Worm (Caenorhabditis elegans): ENCODE results near the gene C35A5.11.

C35A5.11 gene

DNA sequence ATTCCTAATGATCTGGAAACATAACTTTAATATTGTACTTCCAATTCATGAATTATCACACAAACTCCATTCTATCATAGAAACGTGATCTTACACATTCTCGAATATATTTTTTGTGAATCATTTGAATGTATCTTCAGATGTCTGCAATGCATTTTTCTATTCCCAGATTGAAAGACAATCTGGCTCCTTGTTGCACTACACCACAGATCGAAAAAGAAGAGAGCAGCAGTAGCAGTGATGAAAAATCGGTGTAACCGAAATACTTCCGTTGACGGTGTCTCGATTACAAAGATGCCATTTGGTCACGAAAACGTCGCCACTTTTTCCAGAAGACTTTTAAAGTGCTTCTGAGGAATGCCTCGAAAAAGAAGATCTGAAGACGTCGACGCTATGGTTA lies 37.1 kb upstream of the C35A5.11 start, which contains the start of gene degt-1:
Gene degt-1 (plus strand): TSS at position 301 of the 400 bp plus-strand sequence.
- TF ChIP-seq dpff-1 (tag; optimal IDR thresholded peaks at IDR 0.05): no peak
- TF ChIP-seq rec-8 (tag; optimal IDR thresholded peaks at IDR 0.05): no peak
- TF ChIP-seq ztf-3 (GFP tag; optimal IDR thresholded peaks at IDR 0.05): no peak
- no peak for TF ChIP-seq F39B2.1 (GFP tag; IDR thresholded peaks at IDR 0.05)
- no peak for TF ChIP-seq B0261.1 (tag; optimal IDR thresholded peaks at IDR 0.05)
- no peak for TF ChIP-seq cebp-1 (GFP tag; IDR thresholded peaks at IDR 0.05)
- no peak for TF ChIP-seq cebp-1 (tag; optimal IDR thresholded peaks at IDR 0.05)

DNA sequence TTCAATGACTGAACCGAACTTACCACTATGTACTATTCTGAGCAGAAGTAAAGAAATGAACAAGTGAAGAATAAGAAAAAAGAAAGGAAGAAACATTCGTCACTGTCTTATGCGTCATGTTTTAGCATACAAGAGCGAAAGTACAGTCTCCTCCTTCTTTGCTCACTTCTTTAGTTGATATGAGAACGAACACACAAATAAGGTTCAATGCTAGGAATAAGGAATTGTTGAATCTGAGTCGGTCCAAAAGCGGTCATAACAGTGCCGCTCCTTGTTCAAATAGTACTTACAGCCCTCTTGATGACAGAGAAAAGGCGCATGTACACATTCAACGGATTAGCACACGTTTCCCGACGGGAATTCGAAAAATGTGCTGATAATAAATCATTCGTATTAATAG lies 36.2 kb upstream of the C35A5.11 start, which contains the start of gene F25D1.8:
Gene F25D1.8 (plus strand): TSS at position 301 of the 400 bp plus-strand sequence.
- TF ChIP-seq bed-1 (GFP tag; IDR thresholded peaks at IDR 0.05) (no peak), egl-44 (GFP tag; IDR thresholded peaks at IDR 0.05) (no peak), let-526 (GFP tag; IDR thresholded peaks at IDR 0.05) (no peak), ceh-40 (GFP tag; IDR thresholded peaks at IDR 0.05) (no peak), ztf-6 (GFP tag; IDR thresholded peaks at IDR 0.05) (no peak)

DNA sequence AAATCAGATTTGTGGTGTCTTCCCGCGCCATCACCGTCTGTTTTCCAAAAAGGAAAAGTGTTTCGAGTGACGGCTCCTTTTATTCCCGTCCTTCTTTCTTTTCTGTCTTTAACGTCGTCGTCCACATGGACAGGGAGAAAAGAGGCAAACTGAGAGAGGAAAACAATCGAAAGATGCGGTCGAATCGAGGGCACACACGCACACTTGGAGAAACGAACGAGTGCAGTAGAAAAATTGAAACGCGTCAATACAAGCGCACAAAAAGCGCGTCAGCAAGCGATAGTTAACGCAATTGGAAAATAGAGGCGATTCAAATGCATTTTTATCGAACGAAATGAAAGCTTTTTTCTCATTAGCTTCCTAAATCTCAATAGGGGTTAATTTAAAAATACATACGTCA lies 33.9 kb upstream of the C35A5.11 start:
- TF ChIP-seq K12H6.12 (tag; optimal IDR thresholded peaks at IDR 0.05) (peak; percentile 92), egl-44 (GFP tag; IDR thresholded peaks at IDR 0.05) (no peak), somi-1 (GFP tag; optimal IDR thresholded peaks at IDR 0.05) (peak; percentile 78), snpc-3.4 (tag; optimal IDR thresholded peaks at IDR 0.05) (no peak), T07F8.4 (tag; optimal IDR thresholded peaks at IDR 0.05) (no peak), nhr-80 (tag; optimal IDR thresholded peaks at IDR 0.05) (peak; percentile 75), dox-1 (GFP tag; IDR thresholded peaks at IDR 0.05) (peak; percentile 86), die-1 (tag; optimal IDR thresholded peaks at IDR 0.05) (no peak), nfya-2 (GFP tag; IDR thresholded peaks at IDR 0.05) (no peak), pha-4 (tag; optimal IDR thresholded peaks at IDR 0.05) (no peak), F37B4.10 (GFP tag; IDR thresholded peaks at IDR 0.05) (no peak), B0336.3 (GFP tag; IDR thresholded peaks at IDR 0.05) (peak; percentile 42; the same call in 1 of the 2 replicates), sea-2 (GFP tag; IDR thresholded peaks at IDR 0.05) (no peak), F57A8.1 (GFP tag; optimal IDR thresholded peaks at IDR 0.05) (no peak), mel-28 (tag; optimal IDR thresholded peaks at IDR 0.05; ENCODE audit: borderline replicate concordance) (no peak), tbx-9 (tag; optimal IDR thresholded peaks at IDR 0.05; ENCODE audit: borderline replicate concordance) (no peak), F23B12.7 (tag; optimal IDR thresholded peaks at IDR 0.05; ENCODE audit: insufficient read depth) (peak; percentile 51), F10E7.11 (tag; optimal IDR thresholded peaks at IDR 0.05) (no peak), madf-8 (GFP tag; conservative IDR thresholded peaks at IDR 0.05) (0 out of 2 replicates have a peak, but pooled peaks have one; percentile 6), akir-1 (GFP tag; optimal IDR thresholded peaks at IDR 0.05) (no peak), snpc-4 (GFP tag; optimal IDR thresholded peaks at IDR 0.05) (no peak), snpc-4 (tag; optimal IDR thresholded peaks at IDR 0.05) (peak in 2 of 4 experiments; percentile 63 to 77), dpff-1 (tag; optimal IDR thresholded peaks at IDR 0.05) (no peak), hmg-20 (GFP tag; IDR thresholded peaks at IDR 0.05) (peak; percentile 86; the same call in 1 of the 2 replicates), ekl-4 (GFP tag; IDR thresholded peaks at IDR 0.05) (peak; percentile 79), ceh-58 (GFP tag; IDR thresholded peaks at IDR 0.05) (no peak), sdz-38 (tag; optimal IDR thresholded peaks at IDR 0.05) (no peak), ztf-28 (GFP tag; IDR thresholded peaks at IDR 0.05) (no peak), athp-1 (tag; optimal IDR thresholded peaks at IDR 0.05) (peak; percentile 23), nhr-179 (tag; optimal IDR thresholded peaks at IDR 0.05) (no peak), cebp-1 (GFP tag; IDR thresholded peaks at IDR 0.05) (0 out of 2 replicates have a peak, but pooled peaks have one; percentile 46), cebp-1 (tag; optimal IDR thresholded peaks at IDR 0.05) (peak; percentile 90), F22D6.2 (tag; optimal IDR thresholded peaks at IDR 0.05) (no peak), F55B11.4 (tag; optimal IDR thresholded peaks at IDR 0.05; ENCODE audit: borderline replicate concordance, insufficient read depth) (no peak), chd-7 (tag; optimal IDR thresholded peaks at IDR 0.05) (peak; percentile 48), lin-26 (GFP tag; IDR thresholded peaks at IDR 0.05) (peak; percentile 47; the same call in 1 of the 2 replicates), rec-8 (tag; optimal IDR thresholded peaks at IDR 0.05) (no peak), lin-40 (tag; optimal IDR thresholded peaks at IDR 0.05) (peak; percentile 89)

All from whole organism, young adult.